Fruit fly (Drosophila melanogaster): ENCODE measurements around the gene CG2604.

The CG2604 gene

dm6 chr3R:5215334-5216307 is 7.5 kb downstream of the CG2604 start (continued):
- TF ChIP-seq gcm2 (GFP tag; optimal IDR thresholded peaks at IDR 0.05): peak; percentile 89
- peak; percentile 97 for TF ChIP-seq nerfin-1 (tag; optimal IDR thresholded peaks at IDR 0.05)
- peak; percentile 98 for TF ChIP-seq CG1647 (GFP tag; optimal IDR thresholded peaks at IDR 0.05)
- TF ChIP-seq sd (tag; optimal IDR thresholded peaks at IDR 0.05): peak; percentile 86
- peak; percentile 90 for TF ChIP-seq Drgx (GFP tag; IDR thresholded peaks at IDR 0.05)
- TF ChIP-seq CG10321 (GFP tag; IDR thresholded peaks at IDR 0.05): peak; percentile 48
- peak; percentile 71; the same call in 1 of the 2 replicates for TF ChIP-seq wdn (GFP tag; IDR thresholded peaks at IDR 0.05)
- peak; percentile 98 for TF ChIP-seq CG5245 (GFP tag; optimal IDR thresholded peaks at IDR 0.05)
- TF ChIP-seq sc (optimal IDR thresholded peaks at IDR 0.05): no peak
- TF ChIP-seq sc (GFP tag; optimal IDR thresholded peaks at IDR 0.05): peak; percentile 100
- TF ChIP-seq slbo (GFP tag; IDR thresholded peaks at IDR 0.05): peak; percentile 59
- TF ChIP-seq NFAT (GFP tag; IDR thresholded peaks at IDR 0.05): peak; percentile 78
- peak; percentile 27 for TF ChIP-seq zfh2 (GFP tag; optimal IDR thresholded peaks at IDR 0.05)
- TF ChIP-seq Dfd (GFP tag; optimal IDR thresholded peaks at IDR 0.05): no peak
- TF ChIP-seq jigr1 (GFP tag; IDR thresholded peaks at IDR 0.05): 0 out of 3 replicates have a peak, but pooled peaks have one; percentile 43
- peak; percentile 88 for TF ChIP-seq CG15073 (GFP tag; optimal IDR thresholded peaks at IDR 0.05)
- peak; percentile 70 for TF ChIP-seq Meics (GFP tag; optimal IDR thresholded peaks at IDR 0.05)
- TF ChIP-seq esg (GFP tag; conservative IDR thresholded peaks at IDR 0.05): peak; percentile 33; the same call in 1 of the 2 replicates
- peak; percentile 76 for TF ChIP-seq CG18011 (GFP tag; optimal IDR thresholded peaks at IDR 0.05)
- TF ChIP-seq CG11695 (GFP tag; IDR thresholded peaks at IDR 0.05): peak; percentile 91
- TF ChIP-seq sens (GFP tag): peak; percentile 100
- no peak for TF ChIP-seq cas (GFP tag; IDR thresholded peaks at IDR 0.05)
- TF ChIP-seq Pdp1 (GFP tag; optimal IDR thresholded peaks at IDR 0.05): peak; percentile 92 to 97
- peak; percentile 87 for TF ChIP-seq danr (GFP tag; IDR thresholded peaks at IDR 0.05)
- peak; percentile 67 for TF ChIP-seq CG6854 (GFP tag; optimal IDR thresholded peaks at IDR 0.05)
- peak; percentile 98 for TF ChIP-seq tio (GFP tag; optimal IDR thresholded peaks at IDR 0.05)
- peak; percentile 98 for TF ChIP-seq Max (GFP tag; optimal IDR thresholded peaks at IDR 0.05)
- TF ChIP-seq CG3838 (GFP tag; optimal IDR thresholded peaks at IDR 0.05): peak; percentile 98
- TF ChIP-seq CG13424 (tag; optimal IDR thresholded peaks at IDR 0.05): peak; percentile 87
- peak; percentile 99 for TF ChIP-seq CG17359 (tag; optimal IDR thresholded peaks at IDR 0.05)
- no peak for TF ChIP-seq gro (GFP tag; optimal IDR thresholded peaks at IDR 0.05)
- TF ChIP-seq CG3163 (GFP tag; optimal IDR thresholded peaks at IDR 0.05): peak; percentile 93
- no peak for TF ChIP-seq lov (optimal IDR thresholded peaks at IDR 0.05)
- peak; percentile 99 for TF ChIP-seq lov (GFP tag; IDR thresholded peaks at IDR 0.05)
- TF ChIP-seq ken (GFP tag; IDR thresholded peaks at IDR 0.05): peak; percentile 98
- TF ChIP-seq CG10654 (GFP tag; optimal IDR thresholded peaks at IDR 0.05): peak; percentile 99
- TF ChIP-seq CG1529 (GFP tag; optimal IDR thresholded peaks at IDR 0.05): peak; percentile 99
- peak; percentile 52 for TF ChIP-seq Ravus (GFP tag; IDR thresholded peaks at IDR 0.05)
- peak; percentile 98 for TF ChIP-seq CG18476 (GFP tag; optimal IDR thresholded peaks at IDR 0.05)
- TF ChIP-seq CG12071 (GFP tag; optimal IDR thresholded peaks at IDR 0.05): peak; percentile 98
- peak; percentile 92 for TF ChIP-seq tx (GFP tag; optimal IDR thresholded peaks at IDR 0.05)
- TF ChIP-seq CG32767 (GFP tag; IDR thresholded peaks at IDR 0.05): peak; percentile 90
- peak; percentile 100 for TF ChIP-seq Kr (GFP tag; optimal IDR thresholded peaks at IDR 0.05)
- TF ChIP-seq CG43689 (GFP tag; IDR thresholded peaks at IDR 0.05): peak; percentile 82
- TF ChIP-seq CG10209 (GFP tag; optimal IDR thresholded peaks at IDR 0.05): peak; percentile 99
- TF ChIP-seq br (optimal IDR thresholded peaks at IDR 0.05): no peak
- TF ChIP-seq btn (GFP tag; optimal IDR thresholded peaks at IDR 0.05): peak; percentile 99
- TF ChIP-seq ind (GFP tag; optimal IDR thresholded peaks at IDR 0.05): peak; percentile 78
- TF ChIP-seq grau (tag; optimal IDR thresholded peaks at IDR 0.05): peak; percentile 89
- TF ChIP-seq eve (GFP tag; optimal IDR thresholded peaks at IDR 0.05): peak in 1 of 2 experiments; percentile 25
